Worm (Caenorhabditis elegans) whole organism, L4 larva: ENCODE data around the gene F53F4.12.
A peak's percentile ranks its signal among the peaks of the same experiment; 100 is the strongest.

ENCODE experiments used
- F10B5.3 ChIP-seq: sonication (generic microtip); optimal IDR thresholded peaks from 2 replicates; lab custom pipeline; 2016; ENCODE audit warnings: mild to moderate bottlenecking, missing genetic modification characterization, missing compliant biosample characterization
- F37D6.2 ChIP-seq: sonication (generic microtip); optimal IDR thresholded peaks from 2 replicates; lab custom pipeline; 2016; ENCODE audit warnings: mild to moderate bottlenecking, missing genetic modification characterization, missing compliant biosample characterization
- F44E2.7 ChIP-seq: fragments of 200-800 bp; sonication (Bioruptor generic); IDR thresholded peaks from 2 replicates; pipeline ENCODE4 v2.1.2; 2022; ENCODE audit warnings: missing genetic modification characterization, missing compliant biosample characterization
- F49E8.2 ChIP-seq: sonication (generic microtip); optimal IDR thresholded peaks from 2 replicates; lab custom pipeline; 2016; ENCODE audit warnings: missing compliant biosample characterization, mild to moderate bottlenecking, missing genetic modification characterization, borderline replicate concordance
- T20F7.1 ChIP-seq: fragments of 200-800 bp; sonication (Bioruptor generic); optimal IDR thresholded peaks from 2 replicates; lab custom pipeline; 2018; ENCODE audit warnings: mild to moderate bottlenecking, missing genetic modification characterization, missing compliant biosample characterization
- T26A8.4 ChIP-seq: fragments of 200-800 bp; sonication (Bioruptor generic); IDR thresholded peaks from 2 replicates; pipeline ENCODE4 v1.3.6; 2022; ENCODE audit warnings: missing genetic modification characterization, missing compliant biosample characterization
- Y75B8A.6 ChIP-seq: fragments of 200-800 bp; sonication (Bioruptor generic); IDR thresholded peaks from 2 replicates; pipeline ENCODE4 v1.3.6; 2022; ENCODE audit warnings: missing genetic modification reagents, missing genetic modification characterization, missing compliant biosample characterization
- aha-1 ChIP-seq: fragments of 150-350 bp; peaks from one replicate; lab custom pipeline; 2014; ENCODE audit warnings: missing biosample characterization, missing genetic modification characterization
- ceh-20 ChIP-seq: fragments of 200-800 bp; sonication (Bioruptor generic); IDR thresholded peaks from 2 replicates; pipeline ENCODE4 v1.3.6; 2022; ENCODE audit warnings: missing genetic modification reagents, missing genetic modification characterization, missing compliant biosample characterization
- ceh-44 ChIP-seq: fragments of 200-800 bp; sonication (Bioruptor generic); IDR thresholded peaks from 2 replicates; pipeline ENCODE4 v1.3.6; 2022; ENCODE audit warnings: missing genetic modification reagents, missing genetic modification characterization, missing compliant biosample characterization
- ceh-62 ChIP-seq: sonication (generic microtip); optimal IDR thresholded peaks from 2 replicates; lab custom pipeline; 2017; ENCODE audit warnings: missing biosample characterization, missing genetic modification characterization
- ceh-82 ChIP-seq: sonication (generic microtip); optimal IDR thresholded peaks from 2 replicates; lab custom pipeline; 2017; ENCODE audit warnings: missing biosample characterization, missing genetic modification characterization
- daf-16 ChIP-seq, 3 experiments: sonication (generic microtip); optimal IDR thresholded peaks; 2 replicates each; lab custom pipeline; 2016 to 2017; ENCODE audit warnings: missing genetic modification characterization in 3 of 3, missing genetic modification reagents in 3 of 3, mild to moderate bottlenecking in 2 of 3, missing compliant biosample characterization in 2 of 3, missing biosample characterization in 1 of 3, moderate library complexity in 1 of 3
- daf-8 ChIP-seq: fragments of 200-800 bp; sonication (Bioruptor generic); IDR thresholded peaks from 2 replicates; pipeline ENCODE4 v1.3.6; 2022; ENCODE audit warnings: missing genetic modification characterization, missing compliant biosample characterization
- dmd-6 ChIP-seq: fragments of 200-800 bp; sonication (Bioruptor generic); IDR thresholded peaks from 2 replicates; pipeline ENCODE4 v1.3.6; 2022; ENCODE audit warnings: missing genetic modification reagents, missing genetic modification characterization, missing compliant biosample characterization
- dve-1 ChIP-seq: sonication (generic microtip); optimal IDR thresholded peaks from 2 replicates; lab custom pipeline; 2017; ENCODE audit warnings: antibody characterized with exemption, mild to moderate bottlenecking, missing genetic modification characterization, missing compliant biosample characterization; ENCODE audit not compliant: insufficient read depth
- egl-27 ChIP-seq: sonication (generic microtip); optimal IDR thresholded peaks from 3 replicates; lab custom pipeline; 2017; ENCODE audit warnings: missing biosample characterization, missing genetic modification reagents, missing genetic modification characterization
- egl-43 ChIP-seq: fragments of 200-800 bp; sonication (Bioruptor generic); IDR thresholded peaks from 2 replicates; pipeline ENCODE4 v1.3.6; 2022; ENCODE audit warnings: missing genetic modification reagents, missing genetic modification characterization, missing compliant biosample characterization
- fkh-10 ChIP-seq: fragments of 150-350 bp; optimal IDR thresholded peaks from 2 replicates; lab custom pipeline; 2014; ENCODE audit warnings: missing biosample characterization, missing genetic modification reagents, missing genetic modification characterization
- gei-8 ChIP-seq: fragments of 200-800 bp; sonication (Bioruptor generic); optimal IDR thresholded peaks from 2 replicates; lab custom pipeline; 2018; ENCODE audit warnings: mild to moderate bottlenecking, missing genetic modification characterization, missing compliant biosample characterization
- hif-1 ChIP-seq, 2 experiments: sonication (generic microtip); optimal IDR thresholded peaks; 2 replicates each; lab custom pipeline; 2016 to 2017; ENCODE audit warnings: missing compliant biosample characterization in 2 of 2, missing genetic modification characterization in 2 of 2, missing genetic modification reagents in 2 of 2, missing genotype in 2 of 2, mild to moderate bottlenecking in 1 of 2
- hlh-11 ChIP-seq: fragments of 200-800 bp; sonication (Bioruptor generic); optimal IDR thresholded peaks from 2 replicates; lab custom pipeline; 2018; ENCODE audit warnings: mild to moderate bottlenecking, missing genetic modification characterization, missing compliant biosample characterization
- hlh-30 ChIP-seq: sonication (generic microtip); optimal IDR thresholded peaks from 2 replicates; lab custom pipeline; 2017; ENCODE audit warnings: antibody characterized with exemption, mild to moderate bottlenecking, missing genetic modification characterization, missing compliant biosample characterization; ENCODE audit not compliant: insufficient read depth
- hmg-1.1 ChIP-seq: fragments of 200-800 bp; sonication (Bioruptor generic); IDR thresholded peaks from 2 replicates; pipeline ENCODE4 v1.3.6; 2022; ENCODE audit warnings: missing genetic modification reagents, missing genetic modification characterization, missing compliant biosample characterization
- jun-1 ChIP-seq: fragments of 150-350 bp; optimal IDR thresholded peaks from 2 replicates; lab custom pipeline; 2014; ENCODE audit warnings: missing biosample characterization, missing genetic modification reagents, missing genetic modification characterization
- lim-7 ChIP-seq: fragments of 200-800 bp; sonication (Bioruptor generic); IDR thresholded peaks from 2 replicates; pipeline ENCODE4 v1.3.6; 2022; ENCODE audit warnings: missing genetic modification characterization, missing compliant biosample characterization
- lin-1 ChIP-seq: fragments of 200-800 bp; sonication (Bioruptor generic); IDR thresholded peaks from 2 replicates; pipeline ENCODE4 v1.3.6; 2022; ENCODE audit warnings: missing genetic modification reagents, missing genetic modification characterization, missing compliant biosample characterization
- lin-29 ChIP-seq: fragments of 200-800 bp; sonication (Bioruptor generic); IDR thresholded peaks from 2 replicates; pipeline ENCODE4 v1.3.6; 2022; ENCODE audit warnings: missing genetic modification reagents, missing genetic modification characterization, missing compliant biosample characterization
- lin-38 ChIP-seq: fragments of 200-800 bp; sonication (Bioruptor generic); IDR thresholded peaks from 2 replicates; pipeline ENCODE4 v1.3.6; 2022; ENCODE audit warnings: missing genetic modification reagents, missing genetic modification characterization, missing compliant biosample characterization
- lir-3 ChIP-seq: sonication (generic microtip); optimal IDR thresholded peaks from 2 replicates; lab custom pipeline; 2016; ENCODE audit warnings: mild to moderate bottlenecking, missing genetic modification characterization, missing compliant biosample characterization
- madf-5 ChIP-seq, 2 experiments: fragments of 200-800 bp; sonication (Bioruptor generic); IDR thresholded peaks; 2 replicates each; pipeline ENCODE4 v1.3.6; 2022; ENCODE audit warnings: missing compliant biosample characterization in 2 of 2, missing genetic modification characterization in 2 of 2
- mdl-1 ChIP-seq, 2 experiments: fragments of 150-350 bp in 1 of 2; sonication (generic microtip) in 1 of 2; optimal IDR thresholded peaks; 2 replicates each; lab custom pipeline; 2014 to 2017; ENCODE audit warnings: missing biosample characterization in 2 of 2, missing genetic modification characterization in 2 of 2
- mes-2 ChIP-seq: sonication (generic microtip); optimal IDR thresholded peaks from 2 replicates; lab custom pipeline; 2016; ENCODE audit warnings: missing genotype, mild to moderate bottlenecking, missing genetic modification characterization, missing compliant biosample characterization; ENCODE audit not compliant: poor library complexity, severe bottlenecking
- mxl-2 ChIP-seq: fragments of 200-800 bp; sonication (Bioruptor generic); conservative IDR thresholded peaks from 2 replicates; pipeline ENCODE4 v1.3.6; 2022; ENCODE audit warnings: missing genetic modification reagents, missing genetic modification characterization, missing compliant biosample characterization
- nhr-10 ChIP-seq: fragments of 150-350 bp; optimal IDR thresholded peaks from 2 replicates; lab custom pipeline; 2014; ENCODE audit warnings: missing biosample characterization, missing genetic modification characterization
- nhr-111 ChIP-seq: fragments of 200-800 bp; sonication (Bioruptor generic); optimal IDR thresholded peaks from 2 replicates; lab custom pipeline; 2018; ENCODE audit warnings: mild to moderate bottlenecking, missing genetic modification characterization, missing compliant biosample characterization
- nhr-237 ChIP-seq: sonication (generic microtip); optimal IDR thresholded peaks from 2 replicates; lab custom pipeline; 2017; ENCODE audit warnings: missing biosample characterization, missing genetic modification characterization
- pha-4 ChIP-seq, 2 experiments: fragments of 150-350 bp in 1 of 2; fragments of 200-800 bp in 1 of 2; sonication (Bioruptor generic) in 1 of 2; IDR thresholded peaks in 1 of 2; optimal IDR thresholded peaks in 1 of 2; 2 replicates each; pipeline versions ENCODE4 v1.3.6 to Lab custom; 2014 to 2022; ENCODE audit warnings: missing genetic modification characterization in 2 of 2, missing genetic modification reagents in 2 of 2, missing biosample characterization in 1 of 2, missing compliant biosample characterization in 1 of 2
- rbr-2 ChIP-seq: sonication (generic microtip); optimal IDR thresholded peaks from 2 replicates; lab custom pipeline; 2016; ENCODE audit warnings: missing genotype, missing genetic modification characterization, missing compliant biosample characterization
- sdz-12 ChIP-seq: fragments of 200-800 bp; sonication (Bioruptor generic); optimal IDR thresholded peaks from 2 replicates; lab custom pipeline; 2018; ENCODE audit warnings: mild to moderate bottlenecking, missing genetic modification characterization, missing compliant biosample characterization
- set-16 ChIP-seq: fragments of 200-800 bp; sonication (Bioruptor generic); IDR thresholded peaks from 2 replicates; pipeline ENCODE4 v1.3.6; 2022; ENCODE audit warnings: missing genetic modification reagents, missing genetic modification characterization, missing compliant biosample characterization
- zfp-3 ChIP-seq: fragments of 200-800 bp; sonication (Bioruptor generic); conservative IDR thresholded peaks from 2 replicates; pipeline ENCODE4 v1.3.6; 2022; ENCODE audit warnings: missing genetic modification reagents, missing genetic modification characterization, missing compliant biosample characterization
- zip-11 ChIP-seq: fragments of 200-800 bp; sonication (Bioruptor generic); IDR thresholded peaks from 2 replicates; pipeline ENCODE4 v1.3.6; 2022; ENCODE audit warnings: missing genetic modification characterization, missing compliant biosample characterization

F53F4.12 gene

ce11 chrV:13653713-13654393 is 28.0 kb downstream of the F53F4.12 start, which contains the start of gene lpin-1 (continued):
- TF ChIP-seq zip-11 (GFP tag; lab: Robert Waterston, UW) (no peak), mdl-1 (tag; optimal IDR thresholded peaks at IDR 0.05; lab: Kevin White, UChicago) (peak in 1 of 2 experiments; percentile 54), hlh-30 (peak; percentile 20)

ce11 chrV:13654394-13654792 is 28.5 kb downstream of the F53F4.12 start:
- peak; percentile 42; the same call in 1 of the 2 replicates for TF ChIP-seq dmd-6
- TF ChIP-seq lin-38: no peak
- no peak for TF ChIP-seq ceh-20
- TF ChIP-seq hlh-11 (tag; lab: Kevin White, UChicago): peak; percentile 9
- no peak for TF ChIP-seq T20F7.1 (GFP tag; lab: Kevin White, UChicago)
- no peak for TF ChIP-seq fkh-10 (GFP tag; lab: Kevin White, UChicago)

ce11 chrV:13655202-13655764 is 29.4 kb downstream of the F53F4.12 start:
- peak; percentile 53 for TF ChIP-seq mes-2 (tag; lab: Kevin White, UChicago)
- no peak for TF ChIP-seq ceh-44 (GFP tag; lab: Robert Waterston, UW)
- no peak for TF ChIP-seq T20F7.1 (GFP tag; lab: Kevin White, UChicago)
- TF ChIP-seq lin-38: peak; percentile 45
- no peak for TF ChIP-seq aha-1 (tag; lab: Kevin White, UChicago)
- peak in 1 of 2 experiments; percentile 49 for TF ChIP-seq hif-1 (tag; optimal IDR thresholded peaks at IDR 0.05; lab: Kevin White, UChicago)
- TF ChIP-seq lin-29 (GFP tag; lab: Robert Waterston, UW): no peak
- no peak for TF ChIP-seq zip-11 (GFP tag; lab: Robert Waterston, UW)
- no peak for TF ChIP-seq ceh-82
- TF ChIP-seq dve-1 (tag; lab: Kevin White, UChicago): peak; percentile 56
- peak; percentile 79 for TF ChIP-seq hmg-1.1 (GFP tag; lab: Robert Waterston, UW)
- TF ChIP-seq ceh-20: no peak
- peak; percentile 72; the same call in 1 of the 2 replicates for TF ChIP-seq pha-4 (GFP tag; IDR thresholded peaks at IDR 0.05; lab: Robert Waterston, UW)
- TF ChIP-seq pha-4 (tag; optimal IDR thresholded peaks at IDR 0.05; lab: Kevin White, UChicago): peak; percentile 6
- TF ChIP-seq daf-8: no peak
- TF ChIP-seq T26A8.4: no peak
- no peak for TF ChIP-seq lir-3 (tag; lab: Kevin White, UChicago)
- TF ChIP-seq sdz-12 (GFP tag; lab: Kevin White, UChicago): no peak
- TF ChIP-seq egl-27 (tag; lab: Kevin White, UChicago): no peak
- no peak for TF ChIP-seq nhr-10 (tag; lab: Kevin White, UChicago)
- no peak for TF ChIP-seq jun-1
- peak; percentile 4 for TF ChIP-seq nhr-111 (GFP tag; lab: Kevin White, UChicago)
- no peak for TF ChIP-seq daf-16 (GFP tag; optimal IDR thresholded peaks at IDR 0.05; lab: Kevin White, UChicago)
- TF ChIP-seq daf-16 (tag; optimal IDR thresholded peaks at IDR 0.05; lab: Kevin White, UChicago): peak; percentile 50
- TF ChIP-seq set-16 (GFP tag; lab: Robert Waterston, UW): peak; percentile 84
- TF ChIP-seq F49E8.2 (tag; lab: Kevin White, UChicago): no peak
- TF ChIP-seq ceh-62 (tag; lab: Kevin White, UChicago): no peak
- no peak for TF ChIP-seq nhr-237 (tag; lab: Kevin White, UChicago)
- TF ChIP-seq zfp-3 (GFP tag; lab: Robert Waterston, UW): no peak; the same call in 1 of the 2 replicates
- no peak for TF ChIP-seq gei-8 (GFP tag; lab: Kevin White, UChicago)
- 0 out of 2 replicates have a peak, but pooled peaks have one; percentile 36 for TF ChIP-seq Y75B8A.6
- TF ChIP-seq lin-1 (GFP tag; lab: Robert Waterston, UW): no peak
- TF ChIP-seq madf-5 (GFP tag; IDR thresholded peaks at IDR 0.05; lab: Robert Waterston, UW): no peak
- no peak for TF ChIP-seq lim-7 (GFP tag; lab: Robert Waterston, UW)
- TF ChIP-seq egl-43 (GFP tag; lab: Robert Waterston, UW): no peak
- TF ChIP-seq F44E2.7 (GFP tag; lab: Robert Waterston, UW): no peak
- TF ChIP-seq rbr-2 (tag; lab: Kevin White, UChicago): peak; percentile 62
- TF ChIP-seq F10B5.3 (tag; lab: Kevin White, UChicago): no peak
- TF ChIP-seq F37D6.2: no peak
- TF ChIP-seq mxl-2 (GFP tag; lab: Robert Waterston, UW): no peak
